Worm (Caenorhabditis elegans): Measurements from ENCODE around the gene str-41.

DNA sequence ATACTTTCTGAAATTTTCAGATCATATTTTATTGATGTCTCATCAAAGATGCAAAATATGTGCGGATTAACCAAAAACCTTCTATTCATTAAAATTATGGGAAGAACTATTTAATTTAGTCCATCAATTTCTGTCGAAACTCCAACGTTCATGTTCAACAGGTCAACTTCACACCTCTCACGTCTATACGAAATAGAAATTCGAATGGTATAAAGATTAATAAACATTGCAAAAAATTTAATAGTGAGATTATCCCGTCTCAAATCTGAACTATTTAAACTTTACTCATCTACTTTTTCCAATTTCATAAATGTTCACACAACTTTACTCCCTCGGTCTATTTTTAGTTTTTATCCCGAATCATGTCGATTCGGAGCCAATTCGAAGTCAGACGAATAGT lies 2.2 kb upstream of the str-41 start, which contains the start of gene R13D7.2:
- TF ChIP-seq klf-2 (GFP tag; conservative IDR thresholded peaks at IDR 0.05) (no peak), med-1 (GFP tag; optimal IDR thresholded peaks at IDR 0.05; ENCODE audit: insufficient read depth) (no peak), ref-1 (GFP tag; conservative IDR thresholded peaks at IDR 0.05) (no peak), flt-1 (GFP tag; IDR thresholded peaks at IDR 0.05) (no peak)
